Worm (Caenorhabditis elegans): Measurements from ENCODE around the gene T22F3.8.

- TF ChIP-seq ZK546.5 (tag; optimal IDR thresholded peaks at IDR 0.05) (no peak), ceh-82 (tag; optimal IDR thresholded peaks at IDR 0.05) (no peak), elt-1 (tag; optimal IDR thresholded peaks at IDR 0.05) (no peak), nhr-67 (tag; optimal IDR thresholded peaks at IDR 0.05) (no peak), nhr-76 (tag; optimal IDR thresholded peaks at IDR 0.05) (no peak), ztf-4 (tag; optimal IDR thresholded peaks at IDR 0.05) (no peak), unc-39 (tag; optimal IDR thresholded peaks at IDR 0.05) (no peak), zag-1 (tag; optimal IDR thresholded peaks at IDR 0.05) (no peak), pha-4 (tag; optimal IDR thresholded peaks at IDR 0.05) (no peak), snpc-4 (tag; optimal IDR thresholded peaks at IDR 0.05) (no peak), nhr-11 (tag; optimal IDR thresholded peaks at IDR 0.05) (no peak), lin-39 (tag; optimal IDR thresholded peaks at IDR 0.05) (no peak), elt-2 (tag; optimal IDR thresholded peaks at IDR 0.05) (no peak)
These were observed 31.9 kb upstream of the T22F3.8 start, which contains the start of gene srx-41 for ce11 chrV:3637086-3637485.

All from whole organism, L3 larva.